Worm (Caenorhabditis elegans) whole organism, young adult: ENCODE measurements around the gene elt-6.

Source experiments
- D2030.7 ChIP-seq: fragments of 200-800 bp; sonication (Bioruptor generic); IDR thresholded peaks from 2 replicates; pipeline ENCODE4 v1.3.6; 2022; ENCODE audit warnings: missing genetic modification reagents, missing genetic modification characterization, missing compliant biosample characterization
- F10E7.11 ChIP-seq: sonication (generic microtip); optimal IDR thresholded peaks from 2 replicates; lab custom pipeline; 2017; ENCODE audit warnings: mild to moderate bottlenecking, missing genetic modification characterization, moderate library complexity, missing compliant biosample characterization
- F23B12.7 ChIP-seq: sonication (generic microtip); optimal IDR thresholded peaks from 2 replicates; lab custom pipeline; 2017; ENCODE audit warnings: missing genetic modification characterization, mild to moderate bottlenecking, missing compliant biosample characterization, antibody characterized with exemption, moderate library complexity; ENCODE audit not compliant: insufficient read depth
- F33H1.4 ChIP-seq: fragments of 200-800 bp; sonication (Bioruptor generic); IDR thresholded peaks from 2 replicates; pipeline ENCODE4 v1.3.6; 2022; ENCODE audit warnings: missing genetic modification reagents, missing genetic modification characterization, missing compliant biosample characterization
- F49E8.2 ChIP-seq: sonication (generic microtip); optimal IDR thresholded peaks from 3 replicates; lab custom pipeline; 2017; ENCODE audit warnings: missing genetic modification characterization, mild to moderate bottlenecking, missing compliant biosample characterization, antibody characterized with exemption, moderate library complexity; ENCODE audit not compliant: insufficient read depth
- F52B5.7 ChIP-seq: sonication (generic microtip); optimal IDR thresholded peaks from 2 replicates; lab custom pipeline; 2016; ENCODE audit warnings: mild to moderate bottlenecking, missing genetic modification characterization, missing compliant biosample characterization
- K12H6.12 ChIP-seq: fragments of 200-800 bp; sonication (Bioruptor generic); optimal IDR thresholded peaks from 2 replicates; lab custom pipeline; 2018; ENCODE audit warnings: mild to moderate bottlenecking, missing genetic modification characterization, missing compliant biosample characterization
- T26A5.8 ChIP-seq: sonication (generic microtip); optimal IDR thresholded peaks from 2 replicates; lab custom pipeline; 2016; ENCODE audit warnings: missing genetic modification characterization, missing compliant biosample characterization
- Y53F4B.3 ChIP-seq: fragments of 200-800 bp; sonication (Bioruptor generic); IDR thresholded peaks from 2 replicates; pipeline ENCODE4 v1.3.6; 2022; ENCODE audit warnings: missing genetic modification reagents, missing genetic modification characterization, missing compliant biosample characterization
- Y53G8AR.9 ChIP-seq: fragments of 200-800 bp; sonication (Bioruptor generic); conservative IDR thresholded peaks from 2 replicates; pipeline ENCODE4 v1.3.6; 2022; ENCODE audit warnings: missing genetic modification reagents, missing genetic modification characterization, missing compliant biosample characterization
- atf-7 ChIP-seq: sonication (generic microtip); optimal IDR thresholded peaks from 2 replicates; lab custom pipeline; 2017; ENCODE audit warnings: mild to moderate bottlenecking, missing genetic modification characterization, missing compliant biosample characterization
- cebp-2 ChIP-seq: fragments of 200-800 bp; sonication (Bioruptor generic); IDR thresholded peaks from 2 replicates; pipeline ENCODE4 v1.3.6; 2022; ENCODE audit warnings: missing genetic modification characterization, missing compliant biosample characterization
- ceh-40 ChIP-seq: fragments of 200-800 bp; sonication (Bioruptor generic); IDR thresholded peaks from 2 replicates; pipeline ENCODE4 v1.3.6; 2022; ENCODE audit warnings: missing genetic modification characterization, missing compliant biosample characterization
- ceh-58 ChIP-seq: fragments of 200-800 bp; sonication (Bioruptor generic); IDR thresholded peaks from 2 replicates; pipeline ENCODE4 v1.3.6; 2022; ENCODE audit warnings: missing genetic modification characterization, missing compliant biosample characterization
- chd-7 ChIP-seq: sonication (generic microtip); optimal IDR thresholded peaks from 2 replicates; lab custom pipeline; 2016; ENCODE audit warnings: mild to moderate bottlenecking, missing genetic modification characterization, moderate library complexity, missing compliant biosample characterization
- dox-1 ChIP-seq: fragments of 200-800 bp; sonication (Bioruptor generic); IDR thresholded peaks from 2 replicates; pipeline ENCODE4 v1.3.6; 2022; ENCODE audit warnings: missing genetic modification reagents, missing genetic modification characterization, missing compliant biosample characterization
- efl-1 ChIP-seq: fragments of 150-350 bp; optimal IDR thresholded peaks from 2 replicates; lab custom pipeline; 2014; ENCODE audit warnings: missing biosample characterization, missing genetic modification reagents, missing genetic modification characterization
- egl-18 ChIP-seq: fragments of 200-800 bp; sonication (Bioruptor generic); IDR thresholded peaks from 2 replicates; pipeline ENCODE4 v1.3.6; 2022; ENCODE audit warnings: missing genetic modification reagents, missing genetic modification characterization, missing compliant biosample characterization
- egrh-3 ChIP-seq: fragments of 200-800 bp; sonication (Bioruptor generic); IDR thresholded peaks from 2 replicates; pipeline ENCODE4 v1.3.6; 2022; ENCODE audit warnings: missing genetic modification reagents, missing genetic modification characterization, missing compliant biosample characterization
- ekl-4 ChIP-seq: fragments of 200-800 bp; sonication (Bioruptor generic); IDR thresholded peaks from 2 replicates; pipeline ENCODE4 v1.3.6; 2022; ENCODE audit warnings: missing genetic modification reagents, missing genetic modification characterization, missing compliant biosample characterization
- fkh-3 ChIP-seq: sonication (generic microtip); optimal IDR thresholded peaks from 2 replicates; lab custom pipeline; 2016; ENCODE audit warnings: mild to moderate bottlenecking, missing genetic modification characterization, missing compliant biosample characterization
- gei-17 ChIP-seq: fragments of 200-800 bp; sonication (Bioruptor generic); optimal IDR thresholded peaks from 2 replicates; lab custom pipeline; 2018; ENCODE audit warnings: mild to moderate bottlenecking, missing genetic modification characterization, missing compliant biosample characterization
- him-1 ChIP-seq: sonication (generic microtip); optimal IDR thresholded peaks from 2 replicates; lab custom pipeline; 2016; ENCODE audit warnings: missing genotype, missing genetic modification reagents, missing genetic modification characterization, missing compliant biosample characterization
- lag-1 ChIP-seq: fragments of 200-800 bp; sonication (Bioruptor generic); IDR thresholded peaks from 2 replicates; pipeline ENCODE4 v1.3.6; 2022; ENCODE audit warnings: missing genetic modification reagents, missing genetic modification characterization, missing compliant biosample characterization
- lin-54 ChIP-seq: fragments of 200-800 bp; sonication (Bioruptor generic); optimal IDR thresholded peaks from 2 replicates; lab custom pipeline; 2018; ENCODE audit warnings: mild to moderate bottlenecking, missing genetic modification characterization, missing compliant biosample characterization
- madf-3 ChIP-seq: fragments of 200-800 bp; sonication (Bioruptor generic); IDR thresholded peaks from 2 replicates; pipeline ENCODE4 v1.3.6; 2022; ENCODE audit warnings: missing genetic modification reagents, missing genetic modification characterization, missing compliant biosample characterization
- madf-6 ChIP-seq: fragments of 200-800 bp; sonication (Bioruptor generic); IDR thresholded peaks from 2 replicates; pipeline ENCODE4 v1.3.6; 2022; ENCODE audit warnings: missing genetic modification reagents, missing genetic modification characterization, missing compliant biosample characterization
- madf-8 ChIP-seq: fragments of 200-800 bp; sonication (Bioruptor generic); conservative IDR thresholded peaks from 2 replicates; pipeline ENCODE4 v1.3.6; 2022; ENCODE audit warnings: missing genetic modification reagents, missing genetic modification characterization, missing compliant biosample characterization
- mel-28 ChIP-seq: sonication (generic microtip); optimal IDR thresholded peaks from 2 replicates; lab custom pipeline; 2016; ENCODE audit warnings: borderline replicate concordance, mild to moderate bottlenecking, missing genetic modification characterization, missing compliant biosample characterization
- mes-4 ChIP-seq: sonication (generic microtip); optimal IDR thresholded peaks from 2 replicates; lab custom pipeline; 2016; ENCODE audit warnings: missing genotype, missing genetic modification characterization, missing compliant biosample characterization
- nfya-2 ChIP-seq: fragments of 200-800 bp; sonication (Bioruptor generic); IDR thresholded peaks from 2 replicates; pipeline ENCODE4 v1.3.6; 2022; ENCODE audit warnings: missing genetic modification reagents, missing genetic modification characterization, missing compliant biosample characterization
- rpc-1 ChIP-seq, 2 experiments: fragments of 150-350 bp in 1 of 2; sonication (generic microtip) in 1 of 2; optimal IDR thresholded peaks; 2 replicates each; lab custom pipeline; 2014 to 2018; ENCODE audit warnings: missing biosample characterization in 1 of 2, missing genetic modification characterization in 1 of 2, missing genetic modification reagents in 1 of 2, missing genotype in 1 of 2
- snpc-3.4 ChIP-seq: sonication (generic microtip); optimal IDR thresholded peaks from 2 replicates; lab custom pipeline; 2017; ENCODE audit warnings: missing genetic modification characterization, mild to moderate bottlenecking, missing compliant biosample characterization, antibody characterized with exemption, moderate library complexity, missing genotype, missing genetic modification reagents
- somi-1 ChIP-seq: fragments of 200-800 bp; sonication (Bioruptor generic); optimal IDR thresholded peaks from 2 replicates; lab custom pipeline; 2018; ENCODE audit warnings: mild to moderate bottlenecking, missing genetic modification characterization, missing compliant biosample characterization
- tlf-1 ChIP-seq: fragments of 200-800 bp; sonication (Bioruptor generic); optimal IDR thresholded peaks from 2 replicates; lab custom pipeline; 2018; ENCODE audit warnings: mild to moderate bottlenecking, missing genetic modification characterization, missing compliant biosample characterization
- zfh-2 ChIP-seq: fragments of 200-800 bp; sonication (Bioruptor generic); conservative IDR thresholded peaks from 2 replicates; pipeline ENCODE4 v1.3.6; 2022; ENCODE audit warnings: missing genetic modification reagents, missing genetic modification characterization, missing compliant biosample characterization
- zim-3 ChIP-seq: sonication (generic microtip); optimal IDR thresholded peaks from 2 replicates; lab custom pipeline; 2017; ENCODE audit warnings: mild to moderate bottlenecking, missing genetic modification characterization, moderate library complexity, missing compliant biosample characterization
- ztf-18 ChIP-seq: sonication (generic microtip); optimal IDR thresholded peaks from 2 replicates; lab custom pipeline; 2016; ENCODE audit warnings: missing genotype, mild to moderate bottlenecking, missing genetic modification characterization, missing compliant biosample characterization
- ztf-22 ChIP-seq: fragments of 200-800 bp; sonication (Bioruptor generic); optimal IDR thresholded peaks from 2 replicates; lab custom pipeline; 2018; ENCODE audit warnings: mild to moderate bottlenecking, missing genetic modification characterization, moderate library complexity, missing compliant biosample characterization
- ztf-25 ChIP-seq: fragments of 200-800 bp; sonication (Bioruptor generic); IDR thresholded peaks from 2 replicates; pipeline ENCODE4 v1.3.6; 2022; ENCODE audit warnings: missing genetic modification reagents, missing genetic modification characterization, missing compliant biosample characterization

The elt-6 gene

ce11 chrIV:1905250-1905649, 12.5 kb upstream of the elt-6 start:
- TF ChIP-seq zim-3 (no peak), nfya-2 (GFP tag; lab: Robert Waterston, UW) (no peak), egrh-3 (GFP tag; lab: Robert Waterston, UW) (peak; percentile 10; the same call in 1 of the 2 replicates), F49E8.2 (no peak), zfh-2 (peak; percentile 76), dox-1 (peak; percentile 26; the same call in 1 of the 2 replicates), gei-17 (GFP tag; lab: Kevin White, UChicago) (no peak), rpc-1 (optimal IDR thresholded peaks at IDR 0.05; lab: Kevin White, UChicago) (no peak), rpc-1 (tag; optimal IDR thresholded peaks at IDR 0.05; lab: Kevin White, UChicago) (no peak), somi-1 (GFP tag; lab: Kevin White, UChicago) (no peak), F52B5.7 (no peak), mes-4 (tag; lab: Kevin White, UChicago) (no peak), F23B12.7 (tag; lab: Kevin White, UChicago) (no peak), ztf-18 (tag; lab: Kevin White, UChicago) (no peak)

DNA sequence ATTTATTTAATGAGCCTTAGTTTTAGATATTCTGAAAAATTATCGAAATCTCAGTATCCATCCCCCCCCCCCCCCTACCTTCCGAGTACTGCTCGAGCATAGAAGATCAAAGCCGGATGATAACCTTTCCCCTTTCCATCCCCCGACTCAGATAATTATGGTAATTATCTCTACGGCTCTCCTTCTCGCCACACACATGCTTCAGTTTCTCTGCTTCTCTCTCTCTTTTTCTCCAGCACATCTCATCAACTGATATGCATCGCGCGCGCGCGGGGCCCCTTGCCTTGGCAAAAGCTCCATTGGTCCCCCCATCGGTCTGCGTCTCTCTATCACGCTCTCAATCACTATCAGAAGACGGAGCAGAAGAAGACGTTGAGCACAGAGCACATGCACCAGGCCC, 11.1 kb upstream of the elt-6 start:
- TF ChIP-seq ztf-25 (GFP tag; lab: Robert Waterston, UW) (0 out of 2 replicates have a peak, but pooled peaks have one; percentile 49), zfh-2 (peak; percentile 80), snpc-3.4 (tag; lab: Kevin White, UChicago) (no peak), ceh-40 (no peak), F23B12.7 (tag; lab: Kevin White, UChicago) (no peak), T26A5.8 (tag; lab: Kevin White, UChicago) (no peak), Y53G8AR.9 (GFP tag; lab: Robert Waterston, UW) (no peak), F52B5.7 (no peak), D2030.7 (GFP tag; lab: Robert Waterston, UW) (no peak), F10E7.11 (tag; lab: Kevin White, UChicago) (no peak), him-1 (no peak), cebp-2 (no peak), chd-7 (peak; percentile 1), ekl-4 (GFP tag; lab: Robert Waterston, UW) (0 out of 2 replicates have a peak, but pooled peaks have one; percentile 35), fkh-3 (tag; lab: Kevin White, UChicago) (no peak), madf-3 (GFP tag; lab: Robert Waterston, UW) (no peak)

DNA sequence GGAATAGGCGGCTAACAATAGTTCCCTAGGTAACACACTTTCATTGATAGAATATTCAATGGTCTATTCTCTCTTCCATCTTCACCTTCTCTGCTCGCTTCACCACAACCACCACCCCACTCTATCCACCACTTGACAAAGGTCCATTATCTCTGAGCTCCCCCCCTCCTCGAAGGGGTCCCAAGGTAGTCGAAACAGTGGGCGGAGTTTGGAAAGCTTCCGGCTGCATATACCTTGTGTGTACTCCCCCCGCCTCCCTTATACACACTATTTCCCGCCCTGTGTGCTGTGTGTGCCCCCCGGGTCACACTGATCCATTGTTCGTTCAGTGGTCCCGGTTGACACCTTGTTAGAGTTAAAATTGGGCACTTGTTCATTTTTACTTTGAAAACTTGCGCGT, 9.3 kb upstream of the elt-6 start:
- TF ChIP-seq ztf-22 (GFP tag; lab: Kevin White, UChicago) (no peak), egl-18 (0 out of 2 replicates have a peak, but pooled peaks have one; percentile 49), zfh-2 (peak; percentile 43; the same call in 1 of the 2 replicates), ceh-58 (GFP tag; lab: Robert Waterston, UW) (no peak)

DNA sequence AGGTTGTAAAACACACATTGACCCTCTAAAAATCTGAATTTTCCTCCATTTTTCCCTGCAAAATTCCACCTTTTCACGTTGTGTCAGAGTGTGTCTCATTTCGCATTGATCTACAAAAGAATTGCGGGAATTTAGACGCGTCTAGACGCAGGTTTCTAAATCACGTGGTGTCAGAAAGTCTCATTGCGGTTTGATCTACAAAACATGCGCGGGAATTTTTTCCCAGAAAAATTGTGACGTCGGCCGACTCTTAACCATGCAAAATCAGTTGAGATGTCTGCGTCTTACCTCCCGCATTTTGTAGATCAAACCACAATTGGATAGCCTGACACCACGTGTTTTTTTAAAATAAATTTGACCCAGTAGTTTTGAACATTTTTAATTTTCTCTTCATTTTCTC, 8.9 kb upstream of the elt-6 start:
- TF ChIP-seq somi-1 (GFP tag; lab: Kevin White, UChicago): no peak
- no peak for TF ChIP-seq K12H6.12 (tag; lab: Kevin White, UChicago)
- no peak for TF ChIP-seq ceh-58 (GFP tag; lab: Robert Waterston, UW)
- no peak for TF ChIP-seq F49E8.2
- TF ChIP-seq madf-6: peak; percentile 79
- TF ChIP-seq egrh-3 (GFP tag; lab: Robert Waterston, UW): no peak
- no peak for TF ChIP-seq lin-54 (GFP tag; lab: Kevin White, UChicago)
- TF ChIP-seq lag-1 (GFP tag; lab: Robert Waterston, UW): no peak
- TF ChIP-seq atf-7 (tag; lab: Kevin White, UChicago): no peak
- TF ChIP-seq F33H1.4 (GFP tag; lab: Robert Waterston, UW): 0 out of 2 replicates have a peak, but pooled peaks have one; percentile 9
- TF ChIP-seq mel-28 (tag; lab: Kevin White, UChicago): no peak
- no peak for TF ChIP-seq tlf-1 (GFP tag; lab: Kevin White, UChicago)
- no peak for TF ChIP-seq Y53G8AR.9 (GFP tag; lab: Robert Waterston, UW)
- peak; percentile 42 for TF ChIP-seq efl-1 (GFP tag; lab: Kevin White, UChicago)
- peak; percentile 68 for TF ChIP-seq madf-8 (GFP tag; lab: Robert Waterston, UW)
- TF ChIP-seq Y53F4B.3 (GFP tag; lab: Robert Waterston, UW): no peak
- no peak for TF ChIP-seq mes-4 (tag; lab: Kevin White, UChicago)
